Worm (Caenorhabditis elegans) whole organism, young adult: ENCODE results near the gene B0244.4.

Experiments
- F52B5.7 ChIP-seq: sonication (generic microtip); optimal IDR thresholded peaks from 2 replicates; lab custom pipeline; 2016; ENCODE audit warnings: mild to moderate bottlenecking, missing genetic modification characterization, missing compliant biosample characterization
- T26A5.8 ChIP-seq: sonication (generic microtip); optimal IDR thresholded peaks from 2 replicates; lab custom pipeline; 2016; ENCODE audit warnings: missing genetic modification characterization, missing compliant biosample characterization
- Y67H2A.10 ChIP-seq: fragments of 200-800 bp; sonication (Bioruptor generic); conservative IDR thresholded peaks from 2 replicates; pipeline ENCODE4 v1.3.6; 2022; ENCODE audit warnings: missing genetic modification reagents, missing genetic modification characterization, missing compliant biosample characterization
- Y79H2A.3 ChIP-seq: fragments of 200-800 bp; sonication (Bioruptor generic); conservative IDR thresholded peaks from 2 replicates; pipeline ENCODE4 v1.3.6; 2022; ENCODE audit warnings: missing genetic modification reagents, missing genetic modification characterization, missing compliant biosample characterization
- ama-1 ChIP-seq, 3 experiments: fragments of 150-350 bp in 1 of 3; sonication (generic microtip) in 2 of 3; optimal IDR thresholded peaks; 2 replicates each; lab custom pipeline; 2014 to 2018; ENCODE audit warnings: missing biosample characterization in 2 of 3, missing genetic modification characterization in 2 of 3, missing genetic modification reagents in 2 of 3
- egl-18 ChIP-seq: fragments of 200-800 bp; sonication (Bioruptor generic); IDR thresholded peaks from 2 replicates; pipeline ENCODE4 v1.3.6; 2022; ENCODE audit warnings: missing genetic modification reagents, missing genetic modification characterization, missing compliant biosample characterization
- madf-6 ChIP-seq: fragments of 200-800 bp; sonication (Bioruptor generic); IDR thresholded peaks from 2 replicates; pipeline ENCODE4 v1.3.6; 2022; ENCODE audit warnings: missing genetic modification reagents, missing genetic modification characterization, missing compliant biosample characterization
- nfya-1 ChIP-seq: sonication (generic microtip); optimal IDR thresholded peaks from 2 replicates; lab custom pipeline; 2017; ENCODE audit warnings: antibody characterized with exemption, missing compliant biosample characterization, missing genetic modification characterization, borderline replicate concordance; ENCODE audit not compliant: insufficient read depth
- snpc-4 ChIP-seq, 5 experiments: fragments of 150-350 bp in 1 of 5; sonication (generic microtip) in 4 of 5; optimal IDR thresholded peaks; 2 replicates each; lab custom pipeline; 2014 to 2018; ENCODE audit warnings: missing genetic modification characterization in 5 of 5, missing biosample characterization in 3 of 5, antibody characterized with exemption in 2 of 5, mild to moderate bottlenecking in 2 of 5, missing compliant biosample characterization in 2 of 5, missing genotype in 2 of 5, moderate library complexity in 2 of 5, missing genetic modification reagents in 1 of 5
- unc-62 ChIP-seq: fragments of 150-350 bp; optimal IDR thresholded peaks from 2 replicates; lab custom pipeline; 2014; ENCODE audit warnings: missing biosample characterization, missing genetic modification reagents, missing genetic modification characterization

ce11 chrIII:5730980-5731636 is 16.2 kb upstream of the B0244.4 start, which contains the start of the genes B0244.9 and B0244.7:
- TF ChIP-seq ama-1 (optimal IDR thresholded peaks at IDR 0.05; lab: Kevin White, UChicago) (no peak), ama-1 (GFP tag; optimal IDR thresholded peaks at IDR 0.05; lab: Kevin White, UChicago) (no peak), madf-6 (GFP tag; lab: Robert Waterston, UW) (no peak), Y67H2A.10 (GFP tag; lab: Robert Waterston, UW) (no peak), T26A5.8 (tag; lab: Kevin White, UChicago) (no peak), snpc-4 (GFP tag; optimal IDR thresholded peaks at IDR 0.05; lab: Kevin White, UChicago) (no peak), snpc-4 (tag; optimal IDR thresholded peaks at IDR 0.05; lab: Kevin White, UChicago) (no peak), egl-18 (GFP tag; lab: Robert Waterston, UW) (no peak), Y79H2A.3 (GFP tag; lab: Robert Waterston, UW) (no peak), F52B5.7 (no peak), nfya-1 (tag; lab: Kevin White, UChicago) (no peak), unc-62 (GFP tag; lab: Kevin White, UChicago) (no peak)
